Worm (Caenorhabditis elegans): Measurements from ENCODE around the gene pqn-25.

Gene pqn-25

DNA sequence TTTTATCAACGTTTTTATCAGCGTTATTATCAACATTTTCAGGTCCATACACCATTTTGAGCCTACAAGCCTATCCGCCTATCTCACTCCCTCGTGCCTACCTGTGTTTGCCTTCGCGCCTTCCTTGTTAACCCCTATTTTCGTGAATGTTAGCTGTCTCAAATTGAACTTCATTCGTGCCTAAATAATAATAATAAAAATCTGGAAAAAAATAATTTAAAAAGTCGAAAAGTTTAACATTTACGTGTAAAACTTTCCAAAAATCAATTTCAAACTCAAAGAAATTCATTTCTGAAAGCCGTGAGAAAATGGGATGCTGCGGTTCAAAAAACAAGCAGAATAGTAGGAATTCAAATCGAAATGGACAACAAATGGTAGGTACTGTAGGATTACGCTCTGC lies 34.4 kb downstream of the pqn-25 start, which contains the start of gene R02F2.10:
Gene R02F2.10 (plus strand): TSS at position 301 of the 400 bp plus-strand sequence.
- TF ChIP-seq nhr-76 (tag; optimal IDR thresholded peaks at IDR 0.05) (no peak), nfya-1 (tag; optimal IDR thresholded peaks at IDR 0.05; ENCODE audit: insufficient read depth) (no peak), R02D3.7 (tag; optimal IDR thresholded peaks at IDR 0.05) (no peak), ZK546.5 (tag; optimal IDR thresholded peaks at IDR 0.05) (no peak), ztf-4 (tag; optimal IDR thresholded peaks at IDR 0.05) (no peak), unc-62 (GFP tag; optimal IDR thresholded peaks at IDR 0.05) (no peak), elt-3 (tag; optimal IDR thresholded peaks at IDR 0.05) (no peak), nhr-25 (tag; optimal IDR thresholded peaks at IDR 0.05) (no peak), nhr-12 (tag; optimal IDR thresholded peaks at IDR 0.05) (no peak), elt-1 (tag; optimal IDR thresholded peaks at IDR 0.05) (no peak), nhr-237 (tag; optimal IDR thresholded peaks at IDR 0.05) (no peak), elt-2 (tag; optimal IDR thresholded peaks at IDR 0.05) (no peak), ama-1 (optimal IDR thresholded peaks at IDR 0.05) (no peak)

- TF ChIP-seq nhr-12 (tag; optimal IDR thresholded peaks at IDR 0.05) (no peak), nhr-23 (tag; optimal IDR thresholded peaks at IDR 0.05) (peak; percentile 15)
Measured at ce11 chrIII:5474176-5474575, 38.2 kb downstream of the pqn-25 start, which contains the start of gene lon-1. TSS of gene lon-1 (plus strand) at chrIII:5474476.

- TF ChIP-seq nhr-23 (tag; optimal IDR thresholded peaks at IDR 0.05), result peak; percentile 82
- TF ChIP-seq nhr-76 (tag; optimal IDR thresholded peaks at IDR 0.05), result no peak
- peak; percentile 48 for TF ChIP-seq nfya-1 (tag; optimal IDR thresholded peaks at IDR 0.05; ENCODE audit: insufficient read depth)
- peak; percentile 56 for TF ChIP-seq nhr-43 (tag; optimal IDR thresholded peaks at IDR 0.05; ENCODE audit: poor library complexity, severe bottlenecking)
Measured at ce11 chrIII:5472693-5473092, 39.7 kb downstream of the pqn-25 start.

ce11 chrIII:5469090-5469489 lies 43.3 kb downstream of the pqn-25 start:
- TF ChIP-seq nhr-43 (tag; optimal IDR thresholded peaks at IDR 0.05; ENCODE audit: poor library complexity, severe bottlenecking) (no peak), fos-1 (tag; optimal IDR thresholded peaks at IDR 0.05) (no peak), R02D3.7 (tag; optimal IDR thresholded peaks at IDR 0.05) (no peak), nfya-1 (tag; optimal IDR thresholded peaks at IDR 0.05; ENCODE audit: insufficient read depth) (peak; percentile 99)

DNA sequence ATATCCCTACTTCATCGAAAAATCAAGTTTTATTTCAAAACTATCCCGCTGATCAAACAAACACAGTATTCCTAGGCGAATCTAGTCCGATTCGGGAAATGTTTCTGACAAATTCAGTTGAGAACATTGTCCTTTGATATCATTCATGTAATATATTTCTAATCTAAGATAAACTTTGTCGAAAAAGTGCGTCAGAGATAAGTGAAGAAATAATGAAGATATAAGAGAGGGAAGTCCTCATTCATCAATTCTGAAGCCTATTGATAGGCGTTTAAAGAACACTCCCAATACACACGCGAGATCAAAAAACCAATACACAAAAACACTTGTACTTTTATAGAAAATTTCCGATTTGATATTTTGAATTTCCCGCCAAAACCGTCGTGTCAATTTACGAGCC lies 47.6 kb downstream of the pqn-25 start:
- peak; percentile 19 for TF ChIP-seq nhr-25 (tag; optimal IDR thresholded peaks at IDR 0.05)
- TF ChIP-seq elt-3 (tag; optimal IDR thresholded peaks at IDR 0.05), result peak; percentile 49 to 90 (median 88)
- no peak for TF ChIP-seq nhr-237 (tag; optimal IDR thresholded peaks at IDR 0.05)

- no peak for TF ChIP-seq ceh-9 (tag; optimal IDR thresholded peaks at IDR 0.05)
- no peak for TF ChIP-seq nhr-237 (tag; optimal IDR thresholded peaks at IDR 0.05)
- no peak for TF ChIP-seq fkh-2 (tag; optimal IDR thresholded peaks at IDR 0.05)
- no peak for TF ChIP-seq sea-2 (GFP tag; optimal IDR thresholded peaks at IDR 0.05)
- TF ChIP-seq ceh-16 (tag; optimal IDR thresholded peaks at IDR 0.05), result no peak
- TF ChIP-seq ceh-82 (tag; optimal IDR thresholded peaks at IDR 0.05), result no peak
- no peak for TF ChIP-seq nfya-1 (tag; optimal IDR thresholded peaks at IDR 0.05; ENCODE audit: insufficient read depth)
- no peak for TF ChIP-seq zag-1 (tag; optimal IDR thresholded peaks at IDR 0.05)
- no peak for TF ChIP-seq nhr-43 (tag; optimal IDR thresholded peaks at IDR 0.05; ENCODE audit: poor library complexity, severe bottlenecking)
- TF ChIP-seq tbx-2 (tag; optimal IDR thresholded peaks at IDR 0.05), result no peak
- TF ChIP-seq fkh-10 (GFP tag; optimal IDR thresholded peaks at IDR 0.05), result no peak
- no peak for TF ChIP-seq R02D3.7 (tag; optimal IDR thresholded peaks at IDR 0.05)
- no peak for TF ChIP-seq aly-2 (tag; optimal IDR thresholded peaks at IDR 0.05)
- TF ChIP-seq elt-2 (tag; optimal IDR thresholded peaks at IDR 0.05), result no peak
- no peak for TF ChIP-seq nhr-11 (tag; optimal IDR thresholded peaks at IDR 0.05)
Measured at ce11 chrIII:5464077-5464476, 48.3 kb downstream of the pqn-25 start, which contains the start of gene F48E8.2. TSS of gene F48E8.2 (plus strand) at chrIII:5464377.

DNA sequence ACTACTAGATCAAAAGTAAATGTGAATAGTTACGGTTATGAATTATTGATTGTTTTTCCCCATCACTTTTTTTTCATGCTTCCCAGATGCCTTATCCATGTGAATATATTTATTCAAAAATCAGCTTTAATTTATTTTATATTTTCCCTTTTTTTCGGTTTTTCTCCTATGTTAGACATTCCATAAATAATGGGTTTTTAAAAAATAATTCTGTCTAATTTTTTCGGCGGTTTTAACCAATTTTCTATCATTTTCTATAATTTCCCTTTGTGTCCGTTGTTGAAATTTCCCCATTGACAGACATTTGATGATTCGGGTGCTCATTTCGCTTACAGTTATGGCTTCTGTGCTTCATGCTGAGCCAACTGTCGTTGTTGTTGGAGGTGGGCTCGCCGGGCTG lies 51.3 kb downstream of the pqn-25 start, which contains the start of gene F48E8.3:
Gene F48E8.3 (plus strand): TSS at position 301 of the 400 bp plus-strand sequence.
- no peak for TF ChIP-seq tbx-2 (tag; optimal IDR thresholded peaks at IDR 0.05)
- no peak for TF ChIP-seq sea-2 (GFP tag; optimal IDR thresholded peaks at IDR 0.05)
- TF ChIP-seq aly-2 (tag; optimal IDR thresholded peaks at IDR 0.05), result no peak
- TF ChIP-seq ceh-28 (tag; optimal IDR thresholded peaks at IDR 0.05), result no peak
- TF ChIP-seq zag-1 (tag; optimal IDR thresholded peaks at IDR 0.05), result no peak
- no peak for TF ChIP-seq ceh-16 (tag; optimal IDR thresholded peaks at IDR 0.05)
- no peak for TF ChIP-seq pha-4 (tag; optimal IDR thresholded peaks at IDR 0.05)
- TF ChIP-seq elt-2 (tag; optimal IDR thresholded peaks at IDR 0.05), result no peak
- TF ChIP-seq egl-5 (tag; optimal IDR thresholded peaks at IDR 0.05), result no peak
- TF ChIP-seq snpc-4 (tag; optimal IDR thresholded peaks at IDR 0.05), result no peak
- TF ChIP-seq nhr-237 (tag; optimal IDR thresholded peaks at IDR 0.05), result no peak
- no peak for TF ChIP-seq ZK546.5 (tag; optimal IDR thresholded peaks at IDR 0.05)
- TF ChIP-seq mdl-1 (tag; optimal IDR thresholded peaks at IDR 0.05), result no peak
- TF ChIP-seq nhr-67 (tag; optimal IDR thresholded peaks at IDR 0.05), result no peak
- no peak for TF ChIP-seq ceh-9 (tag; optimal IDR thresholded peaks at IDR 0.05)
- no peak for TF ChIP-seq elt-3 (tag; optimal IDR thresholded peaks at IDR 0.05)
- no peak for TF ChIP-seq nhr-12 (tag; optimal IDR thresholded peaks at IDR 0.05)
- no peak for TF ChIP-seq ztf-4 (tag; optimal IDR thresholded peaks at IDR 0.05)
- TF ChIP-seq unc-62 (GFP tag; optimal IDR thresholded peaks at IDR 0.05), result no peak
- TF ChIP-seq nhr-25 (tag; optimal IDR thresholded peaks at IDR 0.05), result no peak

Measured in whole organism, L3 larva.